Fruit fly (Drosophila melanogaster): Measurements from ENCODE around the gene CG10747.
A peak's percentile ranks its signal among the peaks of the same experiment; 100 is the strongest.

CG10747 gene

dm6 chr2L:20093794-20094193 is 2.6 kb upstream of the CG10747 start, which contains the start of the genes Taf13 and nesd:
Gene Taf13, minus strand, starts transcription at chr2L:20093849.
Gene nesd, plus strand, starts transcription at chr2L:20093972.
- TF ChIP-seq cnc (optimal IDR thresholded peaks at IDR 0.05): no peak
- TF ChIP-seq cic (GFP tag; optimal IDR thresholded peaks at IDR 0.05): peak; percentile 25
- TF ChIP-seq CG7045 (GFP tag; optimal IDR thresholded peaks at IDR 0.05): peak; percentile 21
- peak; percentile 59 for TF ChIP-seq CG11617 (GFP tag; optimal IDR thresholded peaks at IDR 0.05)
- peak; percentile 55 for TF ChIP-seq CG1620 (GFP tag; optimal IDR thresholded peaks at IDR 0.05)
- TF ChIP-seq CG5204 (GFP tag; optimal IDR thresholded peaks at IDR 0.05): peak; percentile 52
- TF ChIP-seq pad (GFP tag; optimal IDR thresholded peaks at IDR 0.05): peak; percentile 37
- TF ChIP-seq Crg-1 (GFP tag; optimal IDR thresholded peaks at IDR 0.05): peak; percentile 36
- peak; percentile 61 for TF ChIP-seq CG7101 (tag; optimal IDR thresholded peaks at IDR 0.05)
- TF ChIP-seq toe (GFP tag; optimal IDR thresholded peaks at IDR 0.05): peak; percentile 85
- TF ChIP-seq kay (GFP tag; ENCODE audit: borderline replicate concordance): no peak
- TF ChIP-seq ovo (GFP tag; optimal IDR thresholded peaks at IDR 0.05): no peak
- peak; percentile 0 for TF ChIP-seq Hr96 (GFP tag; optimal IDR thresholded peaks at IDR 0.05)
- peak; percentile 12 for TF ChIP-seq CG33017 (tag; optimal IDR thresholded peaks at IDR 0.05)
- TF ChIP-seq CG12768 (GFP tag; optimal IDR thresholded peaks at IDR 0.05): no peak
- peak; percentile 71 for TF ChIP-seq Mnt (GFP tag; optimal IDR thresholded peaks at IDR 0.05)
- TF ChIP-seq bab1 (GFP tag; optimal IDR thresholded peaks at IDR 0.05): peak; percentile 31
- peak; percentile 55 for TF ChIP-seq CG14711 (tag; optimal IDR thresholded peaks at IDR 0.05)
- TF ChIP-seq Clk (GFP tag; optimal IDR thresholded peaks at IDR 0.05): peak; percentile 36
- TF ChIP-seq tj (GFP tag; optimal IDR thresholded peaks at IDR 0.05): peak; percentile 57

dm6 chr2L:20086295-20087096 is 4.7 kb downstream of the CG10747 start:
- peak; percentile 65 for TF ChIP-seq Clk (GFP tag; optimal IDR thresholded peaks at IDR 0.05)
- peak; percentile 62 for TF ChIP-seq Crg-1 (GFP tag; optimal IDR thresholded peaks at IDR 0.05)
- peak; percentile 61 for TF ChIP-seq pad (GFP tag; optimal IDR thresholded peaks at IDR 0.05)
- no peak for TF ChIP-seq kay (GFP tag; ENCODE audit: borderline replicate concordance)
- no peak for TF ChIP-seq cnc (optimal IDR thresholded peaks at IDR 0.05)
- peak; percentile 30 for TF ChIP-seq CG1620 (GFP tag; optimal IDR thresholded peaks at IDR 0.05)
- TF ChIP-seq Mnt (GFP tag; optimal IDR thresholded peaks at IDR 0.05): peak; percentile 89
- TF ChIP-seq CG7101 (tag; optimal IDR thresholded peaks at IDR 0.05): peak; percentile 93
- peak; percentile 76 for TF ChIP-seq Hr96 (GFP tag; optimal IDR thresholded peaks at IDR 0.05)
- peak; percentile 67 for TF ChIP-seq CG7045 (GFP tag; optimal IDR thresholded peaks at IDR 0.05)
- peak; percentile 86 for TF ChIP-seq CG5204 (GFP tag; optimal IDR thresholded peaks at IDR 0.05)
- TF ChIP-seq CG14711 (tag; optimal IDR thresholded peaks at IDR 0.05): peak; percentile 90
- peak; percentile 76 for TF ChIP-seq ovo (GFP tag; optimal IDR thresholded peaks at IDR 0.05)
- peak; percentile 31 for TF ChIP-seq bab1 (GFP tag; optimal IDR thresholded peaks at IDR 0.05)
- peak; percentile 90 for TF ChIP-seq CG11617 (GFP tag; optimal IDR thresholded peaks at IDR 0.05)
- peak; percentile 95 for TF ChIP-seq cic (GFP tag; optimal IDR thresholded peaks at IDR 0.05)
- peak; percentile 92 for TF ChIP-seq CG12768 (GFP tag; optimal IDR thresholded peaks at IDR 0.05)
- peak; percentile 29 for TF ChIP-seq toe (GFP tag; optimal IDR thresholded peaks at IDR 0.05)
- TF ChIP-seq CG33017 (tag; optimal IDR thresholded peaks at IDR 0.05): peak; percentile 94
- TF ChIP-seq tj (GFP tag; optimal IDR thresholded peaks at IDR 0.05): peak; percentile 77

DNA sequence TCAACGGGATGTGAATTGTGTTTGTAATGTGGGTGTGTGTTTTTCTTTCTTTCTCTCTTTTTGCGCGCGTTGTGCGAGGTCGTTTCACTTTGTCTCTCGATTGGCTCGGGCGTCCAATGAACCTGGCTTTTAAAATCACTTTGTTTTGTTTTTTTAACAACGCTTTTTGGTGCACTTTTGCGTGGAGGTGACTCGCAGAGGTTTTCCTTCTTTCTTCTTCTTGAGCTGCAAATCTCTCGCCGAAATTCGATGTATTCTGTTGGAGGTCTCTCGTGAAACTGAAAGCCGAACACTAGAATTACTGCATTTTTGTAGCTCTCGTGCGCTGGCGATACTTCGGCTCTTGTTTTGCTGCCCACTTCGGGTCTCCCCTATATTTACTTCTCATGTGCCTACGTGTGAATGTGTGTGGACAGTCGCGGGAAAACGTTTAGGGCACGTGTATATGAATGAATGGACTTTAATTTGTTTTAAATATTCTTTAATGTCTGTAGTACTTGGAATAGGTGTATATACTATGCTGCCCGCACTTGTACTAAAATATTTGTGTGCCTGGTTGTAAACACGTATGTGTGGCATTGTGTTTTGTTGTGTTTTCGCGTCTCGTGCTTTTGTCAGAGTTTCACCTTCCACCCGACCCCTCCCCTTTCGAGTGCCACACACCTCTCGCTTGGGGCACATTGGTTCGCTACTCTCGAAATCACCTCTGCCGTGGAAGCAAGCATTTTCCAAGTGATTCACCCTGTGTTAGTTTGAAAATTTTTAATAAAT is 6.2 kb downstream of the CG10747 start, which contains the start of gene fok:
Gene fok (minus strand): TSS at position 286 of the 771 bp plus-strand sequence.
- TF ChIP-seq bab1 (GFP tag; optimal IDR thresholded peaks at IDR 0.05): peak; percentile 97
- TF ChIP-seq Crg-1 (GFP tag; optimal IDR thresholded peaks at IDR 0.05): peak; percentile 92
- peak; percentile 98 for TF ChIP-seq Hr96 (GFP tag; optimal IDR thresholded peaks at IDR 0.05)
- TF ChIP-seq CG14711 (tag; optimal IDR thresholded peaks at IDR 0.05): peak; percentile 91
- peak; percentile 93 for TF ChIP-seq pad (GFP tag; optimal IDR thresholded peaks at IDR 0.05)
- TF ChIP-seq cic (GFP tag; optimal IDR thresholded peaks at IDR 0.05): peak; percentile 98
- TF ChIP-seq CG7045 (GFP tag; optimal IDR thresholded peaks at IDR 0.05): peak; percentile 98
- TF ChIP-seq CG11617 (GFP tag; optimal IDR thresholded peaks at IDR 0.05): peak; percentile 98
- peak; percentile 96 for TF ChIP-seq Clk (GFP tag; optimal IDR thresholded peaks at IDR 0.05)
- TF ChIP-seq toe (GFP tag; optimal IDR thresholded peaks at IDR 0.05): peak; percentile 98
- peak; percentile 92 for TF ChIP-seq CG1620 (GFP tag; optimal IDR thresholded peaks at IDR 0.05)
- TF ChIP-seq CG5204 (GFP tag; optimal IDR thresholded peaks at IDR 0.05): peak; percentile 98
- TF ChIP-seq CG33017 (tag; optimal IDR thresholded peaks at IDR 0.05): peak; percentile 98
- TF ChIP-seq CG12768 (GFP tag; optimal IDR thresholded peaks at IDR 0.05): peak; percentile 98
- TF ChIP-seq kay (GFP tag; ENCODE audit: borderline replicate concordance): peak; percentile 99
- TF ChIP-seq CG7101 (tag; optimal IDR thresholded peaks at IDR 0.05): peak; percentile 98
- peak; percentile 91 for TF ChIP-seq tj (GFP tag; optimal IDR thresholded peaks at IDR 0.05)
- peak; percentile 96 for TF ChIP-seq Mnt (GFP tag; optimal IDR thresholded peaks at IDR 0.05)
- TF ChIP-seq ovo (GFP tag; optimal IDR thresholded peaks at IDR 0.05): peak; percentile 95
- TF ChIP-seq cnc (optimal IDR thresholded peaks at IDR 0.05): no peak

- TF ChIP-seq CG5204 (GFP tag; optimal IDR thresholded peaks at IDR 0.05) (no peak), CG33017 (tag; optimal IDR thresholded peaks at IDR 0.05) (no peak), Mnt (GFP tag; optimal IDR thresholded peaks at IDR 0.05) (peak; percentile 67), bab1 (GFP tag; optimal IDR thresholded peaks at IDR 0.05) (no peak), CG14711 (tag; optimal IDR thresholded peaks at IDR 0.05) (no peak), kay (GFP tag; ENCODE audit: borderline replicate concordance) (no peak), CG11617 (GFP tag; optimal IDR thresholded peaks at IDR 0.05) (no peak), Crg-1 (GFP tag; optimal IDR thresholded peaks at IDR 0.05) (no peak), pad (GFP tag; optimal IDR thresholded peaks at IDR 0.05) (peak; percentile 42)
Observed at dm6 chr2L:20084068-20084651, 7.0 kb downstream of the CG10747 start.
